Worm (Caenorhabditis elegans): Measurements from ENCODE around the gene C49F5.3.

Gene C49F5.3

ce11 chrX:11948184-11948894 lies 35.1 kb downstream of the C49F5.3 start, which contains the start of gene lsd-1:
Gene lsd-1 (plus strand): TSS chrX:11948844.
- TF ChIP-seq nhr-237 (tag; optimal IDR thresholded peaks at IDR 0.05) (no peak), xbp-1 (tag; optimal IDR thresholded peaks at IDR 0.05) (peak; percentile 10), sox-4 (tag; optimal IDR thresholded peaks at IDR 0.05) (no peak), rnt-1 (tag; optimal IDR thresholded peaks at IDR 0.05) (peak; percentile 60), ceh-82 (tag; optimal IDR thresholded peaks at IDR 0.05) (peak in 1 of 3 experiments; percentile 5), dsc-1 (tag; optimal IDR thresholded peaks at IDR 0.05) (peak; percentile 16), lin-15B (tag; optimal IDR thresholded peaks at IDR 0.05) (no peak), F16B12.6 (tag; optimal IDR thresholded peaks at IDR 0.05) (peak; percentile 92), zag-1 (tag; optimal IDR thresholded peaks at IDR 0.05) (no peak), nhr-47 (tag; optimal IDR thresholded peaks at IDR 0.05) (peak; percentile 45), C16A3.4 (tag; optimal IDR thresholded peaks at IDR 0.05) (peak; percentile 28), jun-1 (tag; optimal IDR thresholded peaks at IDR 0.05) (no peak), blmp-1 (tag; optimal IDR thresholded peaks at IDR 0.05) (no peak), nhr-12 (tag; optimal IDR thresholded peaks at IDR 0.05) (no peak), egl-13 (tag; optimal IDR thresholded peaks at IDR 0.05) (peak; percentile 9), zip-4 (GFP tag; optimal IDR thresholded peaks at IDR 0.05) (no peak), aly-2 (tag; optimal IDR thresholded peaks at IDR 0.05) (no peak), elt-3 (tag; optimal IDR thresholded peaks at IDR 0.05) (no peak), lsy-2 (tag; optimal IDR thresholded peaks at IDR 0.05) (no peak), irx-1 (tag; optimal IDR thresholded peaks at IDR 0.05) (no peak), tlp-1 (tag; optimal IDR thresholded peaks at IDR 0.05) (no peak), swsn-7 (tag; optimal IDR thresholded peaks at IDR 0.05) (peak; percentile 28), aha-1 (tag; optimal IDR thresholded peaks at IDR 0.05) (no peak), lin-35 (GFP tag; optimal IDR thresholded peaks at IDR 0.05) (peak; percentile 29 to 56), ceh-88 (GFP tag; IDR thresholded peaks at IDR 0.05) (no peak), pqm-1 (tag; optimal IDR thresholded peaks at IDR 0.05) (no peak), isw-1 (GFP tag; IDR thresholded peaks at IDR 0.05) (no peak), nhr-90 (tag; optimal IDR thresholded peaks at IDR 0.05; ENCODE audit: poor library complexity) (peak; percentile 8), nhr-77 (tag; optimal IDR thresholded peaks at IDR 0.05) (no peak), unc-98 (GFP tag; IDR thresholded peaks at IDR 0.05) (no peak), tbx-2 (tag; optimal IDR thresholded peaks at IDR 0.05) (peak; percentile 21), dpl-1 (GFP tag; optimal IDR thresholded peaks at IDR 0.05) (peak in 2 of 3 experiments; percentile 28 to 32), nhr-85 (tag) (peak; percentile 68), efl-1 (optimal IDR thresholded peaks at IDR 0.05) (peak; percentile 22 to 23), efl-1 (GFP tag; optimal IDR thresholded peaks at IDR 0.05 in 1 of 2) (peak in 1 of 2 experiments; percentile 4), nhr-84 (tag; optimal IDR thresholded peaks at IDR 0.05) (no peak)

- TF ChIP-seq hpl-2 (GFP tag; optimal IDR thresholded peaks at IDR 0.05) (no peak), ceh-8 (GFP tag; optimal IDR thresholded peaks at IDR 0.05) (peak; percentile 5), ztf-11 (tag; optimal IDR thresholded peaks at IDR 0.05) (no peak), pax-3 (tag; optimal IDR thresholded peaks at IDR 0.05) (no peak), nhr-47 (tag; optimal IDR thresholded peaks at IDR 0.05) (peak; percentile 62), tlp-1 (tag; optimal IDR thresholded peaks at IDR 0.05) (no peak), isw-1 (GFP tag; IDR thresholded peaks at IDR 0.05) (no peak), fos-1 (tag; optimal IDR thresholded peaks at IDR 0.05) (no peak), blmp-1 (tag; optimal IDR thresholded peaks at IDR 0.05) (peak; percentile 73), zag-1 (tag; optimal IDR thresholded peaks at IDR 0.05) (no peak), swsn-7 (tag; optimal IDR thresholded peaks at IDR 0.05) (peak; percentile 43), snu-23 (GFP tag; optimal IDR thresholded peaks at IDR 0.05) (peak; percentile 73), ces-1 (GFP tag; optimal IDR thresholded peaks at IDR 0.05) (no peak), nhr-19 (GFP tag; conservative IDR thresholded peaks at IDR 0.05) (peak; percentile 25; the same call in 1 of the 2 replicates), mdl-1 (tag; optimal IDR thresholded peaks at IDR 0.05) (peak in 1 of 2 experiments; percentile 35), egl-27 (tag; optimal IDR thresholded peaks at IDR 0.05) (no peak), mab-9 (GFP tag; IDR thresholded peaks at IDR 0.05) (no peak), unc-130 (tag; optimal IDR thresholded peaks at IDR 0.05) (peak; percentile 63), sup-37 (GFP tag; optimal IDR thresholded peaks at IDR 0.05) (no peak), efl-3 (GFP tag; optimal IDR thresholded peaks at IDR 0.05) (no peak), alr-1 (tag; optimal IDR thresholded peaks at IDR 0.05; ENCODE audit: borderline replicate concordance) (no peak), dsc-1 (tag; optimal IDR thresholded peaks at IDR 0.05) (peak; percentile 24)
Measured at ce11 chrX:11946788-11947463, 36.5 kb downstream of the C49F5.3 start, which contains the start of gene nfya-1. Gene nfya-1 (minus strand): TSS chrX:11946838.

Data from whole organism, L1 larva.